Fruit fly (Drosophila melanogaster) whole organism, embryonic: Measurements from ENCODE around the gene Cpr66Cb.

Experiments used
- Asciz ChIP-seq: fragments of 200-800 bp; sonication (Bioruptor generic); optimal IDR thresholded peaks from 2 replicates; lab custom pipeline; 2017; ENCODE audit warnings: missing biosample characterization, mild to moderate bottlenecking, missing genetic modification characterization, missing genetic modification reagents
- Awh ChIP-seq: fragments of 200-800 bp; sonication (Bioruptor generic); IDR thresholded peaks from 2 replicates; pipeline ENCODE4, ENCODE4 v1.3.6; 2022; ENCODE audit warnings: missing biosample characterization, missing genetic modification characterization
- CG12391 ChIP-seq: fragments of 200-800 bp; sonication (Bioruptor generic); optimal IDR thresholded peaks from 3 replicates; lab custom pipeline; 2018; ENCODE audit warnings: missing biosample characterization, mild to moderate bottlenecking, missing genetic modification characterization, moderate library complexity
- CG16779 ChIP-seq: fragments of 200-800 bp; sonication (Bioruptor generic); IDR thresholded peaks from 2 replicates; pipeline ENCODE4 v1.3.6; 2022; ENCODE audit warnings: missing biosample characterization, missing genetic modification characterization
- CG7839 ChIP-seq: fragments of 200-800 bp; sonication (Bioruptor generic); optimal IDR thresholded peaks from 3 replicates; lab custom pipeline; 2018; ENCODE audit warnings: missing biosample characterization, mild to moderate bottlenecking, missing genetic modification characterization, moderate library complexity
- CG8359 ChIP-seq: fragments of 200-800 bp; sonication (Bioruptor generic); optimal IDR thresholded peaks from 2 replicates; lab custom pipeline; 2017; ENCODE audit warnings: missing biosample characterization, mild to moderate bottlenecking, missing genetic modification characterization, borderline replicate concordance
- CG8388 ChIP-seq: fragments of 200-800 bp; sonication (Bioruptor generic); optimal IDR thresholded peaks from 2 replicates; lab custom pipeline; 2019; ENCODE audit warnings: missing biosample characterization, mild to moderate bottlenecking, missing genetic modification characterization, moderate library complexity
- Lpt ChIP-seq: fragments of >200 bp; optimal IDR thresholded peaks from 2 replicates; lab custom pipeline; 2018; ENCODE audit warnings: missing biosample characterization, missing genetic modification characterization
- h ChIP-seq: fragments of >200 bp; optimal IDR thresholded peaks from 2 replicates; lab custom pipeline; 2017
- lbe ChIP-seq: fragments of 200-800 bp; sonication (Bioruptor generic); optimal IDR thresholded peaks from 2 replicates; lab custom pipeline; 2016; ENCODE audit warnings: missing biosample characterization, mild to moderate bottlenecking, missing genetic modification characterization
- sens ChIP-seq: fragments of 200-800 bp; sonication (Bioruptor generic); peaks from one replicate; lab custom pipeline; 2016; ENCODE audit warnings: missing biosample characterization, missing genetic modification characterization
- twi ChIP-seq: fragments of 200-800 bp; optimal IDR thresholded peaks from 2 replicates; lab custom pipeline; 2019; ENCODE audit warnings: missing biosample characterization, mild to moderate bottlenecking, missing genetic modification characterization, moderate library complexity

- no peak for TF ChIP-seq twi (tag; lab: Kevin White, UChicago)
- TF ChIP-seq sens (GFP tag; lab: Kevin White, UChicago), result no peak
- TF ChIP-seq h (lab: Kevin White, UChicago), result no peak
- TF ChIP-seq lbe (GFP tag; lab: Kevin White, UChicago), result no peak
- TF ChIP-seq CG8359 (GFP tag; lab: Kevin White, UChicago), result no peak
- no peak for TF ChIP-seq Lpt
- TF ChIP-seq Awh (GFP tag; lab: Robert Waterston, UW), result no peak
- no peak for TF ChIP-seq CG12391 (tag; lab: Kevin White, UChicago)
- TF ChIP-seq Asciz, result no peak
- no peak for TF ChIP-seq CG8388 (GFP tag; lab: Kevin White, UChicago)
- TF ChIP-seq CG16779 (GFP tag; lab: Robert Waterston, UW), result no peak
- no peak for TF ChIP-seq CG7839 (tag; lab: Kevin White, UChicago)
These were observed at the start of gene Cpr66Cb for dm6 chr3L:8336372-8336771.
